Worm (Caenorhabditis elegans) whole organism, midembryonic: ENCODE results near the gene hog-1.
A peak's percentile ranks its signal among the peaks of the same experiment; 100 is the strongest.

Experiments
- T22C8.4 ChIP-seq: fragments of 200-800 bp; sonication (Bioruptor generic); IDR thresholded peaks from 2 replicates; pipeline ENCODE4 v1.3.6; 2022; ENCODE audit warnings: missing genetic modification characterization, missing compliant biosample characterization
- cog-1 ChIP-seq: sonication (generic microtip); optimal IDR thresholded peaks from 2 replicates; lab custom pipeline; 2016; ENCODE audit warnings: missing genetic modification characterization, missing compliant biosample characterization
- flt-1 ChIP-seq: fragments of 200-800 bp; sonication (Bioruptor generic); IDR thresholded peaks from 2 replicates; pipeline ENCODE4 v1.3.6; 2022; ENCODE audit warnings: missing genetic modification characterization, missing compliant biosample characterization
- klf-2 ChIP-seq: fragments of 200-800 bp; sonication (Bioruptor generic); conservative IDR thresholded peaks from 2 replicates; pipeline ENCODE4 v1.3.6; 2022; ENCODE audit warnings: missing genetic modification reagents, missing genetic modification characterization, missing compliant biosample characterization
- med-1 ChIP-seq: sonication (generic microtip); optimal IDR thresholded peaks from 2 replicates; lab custom pipeline; 2017; ENCODE audit warnings: missing genetic modification characterization, mild to moderate bottlenecking, missing compliant biosample characterization, antibody characterized with exemption, missing genetic modification reagents; ENCODE audit not compliant: insufficient read depth
- ref-1 ChIP-seq: fragments of 200-800 bp; sonication (Bioruptor generic); conservative IDR thresholded peaks from 2 replicates; pipeline ENCODE4 v1.3.6; 2022; ENCODE audit warnings: missing genetic modification reagents, missing genetic modification characterization, missing compliant biosample characterization
- tab-1 ChIP-seq: fragments of 200-800 bp; sonication (Bioruptor generic); IDR thresholded peaks from 2 replicates; pipeline ENCODE4 v1.3.6; 2022; ENCODE audit warnings: missing genetic modification characterization, missing compliant biosample characterization
- ztf-23 ChIP-seq: fragments of 200-800 bp; sonication (Bioruptor generic); IDR thresholded peaks from 2 replicates; pipeline ENCODE4 v1.3.6; 2022; ENCODE audit warnings: missing genetic modification reagents, missing genetic modification characterization, missing compliant biosample characterization
- ztf-29 ChIP-seq: fragments of 200-800 bp; sonication (Bioruptor generic); IDR thresholded peaks from 2 replicates; pipeline ENCODE4 v1.3.6; 2022; ENCODE audit warnings: missing genetic modification reagents, missing genetic modification characterization, missing compliant biosample characterization

hog-1 gene

ce11 chrX:5839643-5840042, 14.4 kb downstream of the hog-1 start, which contains the start of gene dct-11:
Gene dct-11, minus strand, starts transcription at chrX:5839778.
- TF ChIP-seq ref-1 (no peak), T22C8.4 (GFP tag; lab: Robert Waterston, UW) (no peak)

- TF ChIP-seq ztf-23 (GFP tag; lab: Robert Waterston, UW) = no peak
These were observed 14.9 kb downstream of the hog-1 start for ce11 chrX:5839143-5839542.

ce11 chrX:5837035-5837434, 17.0 kb downstream of the hog-1 start:
- TF ChIP-seq tab-1 (GFP tag; lab: Robert Waterston, UW) (no peak), T22C8.4 (GFP tag; lab: Robert Waterston, UW) (no peak)

- no peak for TF ChIP-seq med-1 (GFP tag; lab: Kevin White, UChicago)
- TF ChIP-seq T22C8.4 (GFP tag; lab: Robert Waterston, UW) = no peak
- no peak for TF ChIP-seq ztf-23 (GFP tag; lab: Robert Waterston, UW)
- TF ChIP-seq klf-2 = no peak
- no peak for TF ChIP-seq cog-1 (tag; lab: Kevin White, UChicago)
- no peak for TF ChIP-seq ztf-29
- no peak for TF ChIP-seq flt-1 (GFP tag; lab: Robert Waterston, UW)
- no peak for TF ChIP-seq ref-1
- no peak for TF ChIP-seq tab-1 (GFP tag; lab: Robert Waterston, UW)
These were observed 17.5 kb downstream of the hog-1 start for ce11 chrX:5836527-5836926.

ce11 chrX:5834581-5835481, 19.2 kb downstream of the hog-1 start, which contains the start of gene F13D11.4:
Gene F13D11.4, minus strand, starts transcription at chrX:5834805.
- no peak for TF ChIP-seq cog-1 (tag; lab: Kevin White, UChicago)
- no peak for TF ChIP-seq ref-1
- no peak for TF ChIP-seq T22C8.4 (GFP tag; lab: Robert Waterston, UW)

- TF ChIP-seq med-1 (GFP tag; lab: Kevin White, UChicago) (no peak), ztf-29 (no peak), flt-1 (GFP tag; lab: Robert Waterston, UW) (no peak), tab-1 (GFP tag; lab: Robert Waterston, UW) (no peak), ref-1 (no peak), cog-1 (tag; lab: Kevin White, UChicago) (no peak), T22C8.4 (GFP tag; lab: Robert Waterston, UW) (no peak), klf-2 (no peak), ztf-23 (GFP tag; lab: Robert Waterston, UW) (no peak)
These were observed 22.2 kb downstream of the hog-1 start for ce11 chrX:5831827-5832226.

- no peak for TF ChIP-seq T22C8.4 (GFP tag; lab: Robert Waterston, UW)
- TF ChIP-seq ztf-23 (GFP tag; lab: Robert Waterston, UW) = no peak
- TF ChIP-seq ztf-29 = no peak
- no peak for TF ChIP-seq tab-1 (GFP tag; lab: Robert Waterston, UW)
- no peak for TF ChIP-seq klf-2
- no peak for TF ChIP-seq flt-1 (GFP tag; lab: Robert Waterston, UW)
These were observed 24.9 kb downstream of the hog-1 start, which contains the start of gene acp-5 for ce11 chrX:5829175-5829574. Gene acp-5, plus strand, starts transcription at chrX:5829435.

ce11 chrX:5828085-5828484, 26.0 kb downstream of the hog-1 start:
- TF ChIP-seq med-1 (GFP tag; lab: Kevin White, UChicago) (no peak), klf-2 (no peak), cog-1 (tag; lab: Kevin White, UChicago) (no peak), flt-1 (GFP tag; lab: Robert Waterston, UW) (no peak), ztf-29 (no peak), T22C8.4 (GFP tag; lab: Robert Waterston, UW) (no peak), tab-1 (GFP tag; lab: Robert Waterston, UW) (no peak), ztf-23 (GFP tag; lab: Robert Waterston, UW) (no peak), ref-1 (no peak)

- TF ChIP-seq flt-1 (GFP tag; lab: Robert Waterston, UW) (0 out of 2 replicates have a peak, but pooled peaks have one; percentile 51), cog-1 (tag; lab: Kevin White, UChicago) (no peak)
These were observed 27.1 kb downstream of the hog-1 start for ce11 chrX:5826976-5827375.

- TF ChIP-seq med-1 (GFP tag; lab: Kevin White, UChicago) (no peak), flt-1 (GFP tag; lab: Robert Waterston, UW) (no peak)
These were observed 32.2 kb downstream of the hog-1 start, which contains the start of gene hbl-1 for ce11 chrX:5821842-5822241. Gene hbl-1, plus strand, starts transcription at chrX:5822142.

ce11 chrX:5820880-5821279, 33.2 kb downstream of the hog-1 start:
- TF ChIP-seq ztf-23 (GFP tag; lab: Robert Waterston, UW) (0 out of 2 replicates have a peak, but pooled peaks have one; percentile 5), cog-1 (tag; lab: Kevin White, UChicago) (no peak), med-1 (GFP tag; lab: Kevin White, UChicago) (no peak), tab-1 (GFP tag; lab: Robert Waterston, UW) (0 out of 2 replicates have a peak, but pooled peaks have one; percentile 51), flt-1 (GFP tag; lab: Robert Waterston, UW) (no peak), ztf-29 (no peak)
